Fruit fly (Drosophila melanogaster): ENCODE measurements around the gene mfr.

dm6 chr3L:8924999-8925398 is 12.5 kb upstream of the mfr start:
- TF ChIP-seq Eip78C (GFP tag) (no peak), fd59A (GFP tag; optimal IDR thresholded peaks at IDR 0.05) (no peak), CG11294 (GFP tag; IDR thresholded peaks at IDR 0.05) (no peak), dac (GFP tag; optimal IDR thresholded peaks at IDR 0.05) (no peak), spab (GFP tag; optimal IDR thresholded peaks at IDR 0.05) (no peak), eg (GFP tag; IDR thresholded peaks at IDR 0.05) (no peak), CG6808 (GFP tag; optimal IDR thresholded peaks at IDR 0.05) (no peak), cyc (GFP tag; optimal IDR thresholded peaks at IDR 0.05) (no peak), CG6276 (GFP tag; optimal IDR thresholded peaks at IDR 0.05) (no peak)

Data from whole organism, prepupa.